In the genomic region with DNA sequence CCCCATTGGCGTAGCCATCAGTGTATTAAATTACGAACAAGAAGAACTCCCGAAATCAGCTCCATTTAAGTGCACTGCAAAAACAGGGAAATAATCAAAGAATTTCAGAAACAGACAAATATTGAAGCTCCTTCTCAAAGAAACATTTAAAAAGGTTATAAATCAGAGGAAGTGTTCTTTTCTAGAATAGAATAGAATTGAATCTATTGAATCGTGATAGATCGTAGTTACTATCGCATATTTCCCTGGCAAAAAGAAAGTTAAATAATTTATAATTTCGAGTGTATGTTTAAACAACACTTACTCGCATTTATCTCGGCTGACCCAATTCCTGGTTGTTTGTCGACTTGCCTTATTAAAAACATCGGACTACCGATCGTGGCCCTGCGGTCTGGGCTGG, we compare ENCODE assay signal across 4 fruit fly cellular contexts.
TF ChIP-seq lines count a peak whose summit lies in the region.

No protein-coding gene starts in this region.

- no peak for TF ChIP-seq CTCF in whole organism, embryonic (GFP tag; optimal IDR thresholded peaks at IDR 0.05; lab: Kevin White, UChicago)

TF ChIP-seq in whole organism, embryonic, 481 proteins besides CTCF, POLR2A, EP300 and RAD21 (continues in another document):
- TF ChIP-seq zfh2 (GFP tag; optimal IDR thresholded peaks at IDR 0.05; lab: Kevin White, UChicago) (no peak), CG8924 (tag; optimal IDR thresholded peaks at IDR 0.05; lab: Kevin White, UChicago) (no peak), dmrt11E (tag; optimal IDR thresholded peaks at IDR 0.05; lab: Kevin White, UChicago) (peak; percentile 22), Blimp-1 (GFP tag; optimal IDR thresholded peaks at IDR 0.05; lab: Kevin White, UChicago) (peak; percentile 33), Doc2 (GFP tag; IDR thresholded peaks at IDR 0.05; lab: Robert Waterston, UW) (no peak), CG10959 (GFP tag; IDR thresholded peaks at IDR 0.05; lab: Robert Waterston, UW) (no peak), Nf-YC (tag; optimal IDR thresholded peaks at IDR 0.05; lab: Kevin White, UChicago) (no peak), trh (GFP tag; optimal IDR thresholded peaks at IDR 0.05; lab: Kevin White, UChicago) (no peak), CG12071 (GFP tag; optimal IDR thresholded peaks at IDR 0.05; lab: Kevin White, UChicago) (no peak), CG10274 (GFP tag; optimal IDR thresholded peaks at IDR 0.05; lab: Kevin White, UChicago) (no peak), exex (tag; optimal IDR thresholded peaks at IDR 0.05; lab: Kevin White, UChicago) (no peak), klu (GFP tag; IDR thresholded peaks at IDR 0.05; lab: Robert Waterston, UW) (no peak), br (optimal IDR thresholded peaks at IDR 0.05; lab: Kevin White, UChicago) (no peak), NFAT (GFP tag; IDR thresholded peaks at IDR 0.05; lab: Robert Waterston, UW) (no peak), CG8944 (GFP tag; optimal IDR thresholded peaks at IDR 0.05; lab: Kevin White, UChicago) (no peak), Ets97D (GFP tag; optimal IDR thresholded peaks at IDR 0.05; lab: Kevin White, UChicago) (no peak), gem (tag; optimal IDR thresholded peaks at IDR 0.05; lab: Kevin White, UChicago) (peak; percentile 34), CG4854 (GFP tag; optimal IDR thresholded peaks at IDR 0.05; lab: Kevin White, UChicago) (no peak), CG18262 (tag; optimal IDR thresholded peaks at IDR 0.05; lab: Kevin White, UChicago) (peak; percentile 11), CG1832 (GFP tag; optimal IDR thresholded peaks at IDR 0.05; lab: Kevin White, UChicago) (no peak), CG17568 (GFP tag; optimal IDR thresholded peaks at IDR 0.05; lab: Kevin White, UChicago) (no peak), HLH54F (GFP tag; optimal IDR thresholded peaks at IDR 0.05; lab: Kevin White, UChicago) (no peak), CG5245 (GFP tag; optimal IDR thresholded peaks at IDR 0.05; lab: Kevin White, UChicago) (no peak)

TF ChIP-seq in whole organism, prepupa, 60 proteins besides CTCF, POLR2A, EP300 and RAD21 (continues in another document):
- peak; percentile 61 for TF ChIP-seq CG8632 (GFP tag; optimal IDR thresholded peaks at IDR 0.05; lab: Kevin White, UChicago)
- TF ChIP-seq CG6792 (GFP tag; optimal IDR thresholded peaks at IDR 0.05; lab: Kevin White, UChicago), result peak; percentile 58
- TF ChIP-seq ss (GFP tag; optimal IDR thresholded peaks at IDR 0.05; lab: Kevin White, UChicago), result no peak
- TF ChIP-seq Lpt (GFP tag; optimal IDR thresholded peaks at IDR 0.05; lab: Kevin White, UChicago), result no peak
- TF ChIP-seq CG4318 (GFP tag; optimal IDR thresholded peaks at IDR 0.05; lab: Kevin White, UChicago), result no peak
- TF ChIP-seq Met (GFP tag; optimal IDR thresholded peaks at IDR 0.05; lab: Kevin White, UChicago), result peak; percentile 81
- TF ChIP-seq topi (GFP tag; optimal IDR thresholded peaks at IDR 0.05; lab: Kevin White, UChicago), result peak; percentile 73
- TF ChIP-seq dsx (GFP tag; optimal IDR thresholded peaks at IDR 0.05; lab: Kevin White, UChicago; ENCODE audit: poor library complexity, severe bottlenecking), result no peak
- TF ChIP-seq CG10669 (GFP tag; optimal IDR thresholded peaks at IDR 0.05; lab: Kevin White, UChicago), result no peak
- peak; percentile 65 for TF ChIP-seq CG3919 (GFP tag; optimal IDR thresholded peaks at IDR 0.05; lab: Kevin White, UChicago)
- TF ChIP-seq CG11902 (GFP tag; optimal IDR thresholded peaks at IDR 0.05; lab: Kevin White, UChicago), result peak; percentile 39
- TF ChIP-seq fkh (GFP tag; optimal IDR thresholded peaks at IDR 0.05; lab: Kevin White, UChicago), result no peak
- peak; percentile 49 for TF ChIP-seq achi (GFP tag; optimal IDR thresholded peaks at IDR 0.05; lab: Kevin White, UChicago)
- peak; percentile 84 for TF ChIP-seq esn (GFP tag; optimal IDR thresholded peaks at IDR 0.05; lab: Kevin White, UChicago)
- no peak for TF ChIP-seq fd85E (GFP tag; optimal IDR thresholded peaks at IDR 0.05; lab: Kevin White, UChicago)
- peak; percentile 93 for TF ChIP-seq Eip78C (GFP tag; lab: Kevin White, UChicago)
- TF ChIP-seq vri (GFP tag; optimal IDR thresholded peaks at IDR 0.05; lab: Kevin White, UChicago), result peak; percentile 29
- TF ChIP-seq CG6854 (GFP tag; optimal IDR thresholded peaks at IDR 0.05; lab: Kevin White, UChicago), result peak; percentile 56
- TF ChIP-seq CG8319 (GFP tag; optimal IDR thresholded peaks at IDR 0.05; lab: Kevin White, UChicago), result peak; percentile 26
- peak; percentile 47 for TF ChIP-seq Blimp-1 (GFP tag; optimal IDR thresholded peaks at IDR 0.05; lab: Kevin White, UChicago)
- no peak for TF ChIP-seq Hr4 (GFP tag; optimal IDR thresholded peaks at IDR 0.05; lab: Kevin White, UChicago)
- peak; percentile 67 for TF ChIP-seq cyc (GFP tag; optimal IDR thresholded peaks at IDR 0.05; lab: Kevin White, UChicago)
- TF ChIP-seq svp (GFP tag; lab: Kevin White, UChicago), result peak; percentile 91

TF ChIP-seq in whole organism, pupa, 21 proteins besides CTCF, POLR2A, EP300 and RAD21:
- TF ChIP-seq gl (tag; optimal IDR thresholded peaks at IDR 0.05; lab: Kevin White, UChicago) (no peak), Snoo (tag; optimal IDR thresholded peaks at IDR 0.05; lab: Kevin White, UChicago) (peak; percentile 70), CG14655 (GFP tag; optimal IDR thresholded peaks at IDR 0.05; lab: Kevin White, UChicago) (no peak), Pif1B (GFP tag; optimal IDR thresholded peaks at IDR 0.05; lab: Kevin White, UChicago) (peak; percentile 2), Pif1A (GFP tag; optimal IDR thresholded peaks at IDR 0.05; lab: Kevin White, UChicago) (peak; percentile 28)

TF ChIP-seq in whole organism, wandering third instar larva, 38 proteins besides CTCF, POLR2A, EP300 and RAD21:
- TF ChIP-seq Hr83 (GFP tag; optimal IDR thresholded peaks at IDR 0.05; lab: Kevin White, UChicago; ENCODE audit: poor library complexity, severe bottlenecking) (no peak), dmrt93B (GFP tag; optimal IDR thresholded peaks at IDR 0.05; lab: Kevin White, UChicago) (no peak), Dfd (GFP tag; optimal IDR thresholded peaks at IDR 0.05; lab: Kevin White, UChicago) (no peak), pan (optimal IDR thresholded peaks at IDR 0.05; lab: Kevin White, UChicago) (no peak), rgr (GFP tag; optimal IDR thresholded peaks at IDR 0.05; lab: Kevin White, UChicago) (peak; percentile 37), h (GFP tag; optimal IDR thresholded peaks at IDR 0.05; lab: Kevin White, UChicago) (peak; percentile 60), dsf (GFP tag; optimal IDR thresholded peaks at IDR 0.05; lab: Kevin White, UChicago; ENCODE audit: borderline replicate concordance) (no peak), ey (GFP tag; optimal IDR thresholded peaks at IDR 0.05; lab: Kevin White, UChicago) (peak; percentile 61), Myc (optimal IDR thresholded peaks at IDR 0.05; lab: Kevin White, UChicago) (no peak), woc (GFP tag; optimal IDR thresholded peaks at IDR 0.05; lab: Kevin White, UChicago) (no peak), brk (GFP tag; optimal IDR thresholded peaks at IDR 0.05; lab: Kevin White, UChicago) (no peak), Vsx2 (GFP tag; optimal IDR thresholded peaks at IDR 0.05; lab: Kevin White, UChicago; ENCODE audit: partially characterized antibody) (no peak), sv (GFP tag; optimal IDR thresholded peaks at IDR 0.05; lab: Kevin White, UChicago) (no peak), Hnf4 (GFP tag; optimal IDR thresholded peaks at IDR 0.05; lab: Kevin White, UChicago) (no peak), sage (GFP tag; optimal IDR thresholded peaks at IDR 0.05; lab: Kevin White, UChicago) (peak; percentile 7), Rel (GFP tag; optimal IDR thresholded peaks at IDR 0.05; lab: Kevin White, UChicago) (no peak), Rel (tag; optimal IDR thresholded peaks at IDR 0.05; lab: Kevin White, UChicago) (no peak), HLH106 (tag; optimal IDR thresholded peaks at IDR 0.05; lab: Kevin White, UChicago) (peak; percentile 48), tai (GFP tag; optimal IDR thresholded peaks at IDR 0.05; lab: Kevin White, UChicago) (peak; percentile 22), CG32264 (GFP tag; optimal IDR thresholded peaks at IDR 0.05; lab: Kevin White, UChicago) (no peak), N (GFP tag; optimal IDR thresholded peaks at IDR 0.05; lab: Kevin White, UChicago) (no peak), Dif (GFP tag; optimal IDR thresholded peaks at IDR 0.05; lab: Kevin White, UChicago; ENCODE audit: partially characterized antibody) (no peak), OdsH (GFP tag; optimal IDR thresholded peaks at IDR 0.05; lab: Kevin White, UChicago) (peak; percentile 46), GATAd (GFP tag; optimal IDR thresholded peaks at IDR 0.05; lab: Kevin White, UChicago) (no peak), foxo (GFP tag; optimal IDR thresholded peaks at IDR 0.05; lab: Kevin White, UChicago) (peak in 1 of 2 experiments; percentile 63), Sp1 (GFP tag; optimal IDR thresholded peaks at IDR 0.05; lab: Kevin White, UChicago) (peak; percentile 51), Jra (GFP tag; optimal IDR thresholded peaks at IDR 0.05; lab: Kevin White, UChicago) (no peak), Abd-B (GFP tag; optimal IDR thresholded peaks at IDR 0.05; lab: Kevin White, UChicago) (no peak), usp (GFP tag; optimal IDR thresholded peaks at IDR 0.05; lab: Kevin White, UChicago) (no peak), Hr78 (GFP tag; optimal IDR thresholded peaks at IDR 0.05; lab: Kevin White, UChicago) (no peak), psq (GFP tag; optimal IDR thresholded peaks at IDR 0.05; lab: Kevin White, UChicago) (peak; percentile 40), br (GFP tag; optimal IDR thresholded peaks at IDR 0.05; lab: Kevin White, UChicago) (peak; percentile 49), lola (GFP tag; optimal IDR thresholded peaks at IDR 0.05; lab: Kevin White, UChicago) (no peak), dl (GFP tag; optimal IDR thresholded peaks at IDR 0.05; lab: Kevin White, UChicago; ENCODE audit: insufficient read depth in 1 of 2, partially characterized antibody in 2 of 2) (no peak), Mio (GFP tag; optimal IDR thresholded peaks at IDR 0.05; lab: Kevin White, UChicago) (no peak), fru (GFP tag; optimal IDR thresholded peaks at IDR 0.05; lab: Kevin White, UChicago) (peak; percentile 68), jim (GFP tag; optimal IDR thresholded peaks at IDR 0.05; lab: Kevin White, UChicago) (no peak), CrebA (GFP tag; optimal IDR thresholded peaks at IDR 0.05; lab: Kevin White, UChicago; ENCODE audit: borderline replicate concordance) (no peak), CG9705 (GFP tag; optimal IDR thresholded peaks at IDR 0.05; lab: Kevin White, UChicago) (no peak)

Comparison
In these comparisons a context has a peak if more than half of its experiments do, and no peak if none do; other contexts are left out.
1. Of the 7 proteins assayed by ChIP-seq in both whole organism, embryonic and whole organism, prepupa: peak only in whole organism, embryonic: none; only in whole organism, prepupa: CG6854, Hr39 and Sox102F; in both: Blimp-1; in neither: 3.